Fruit fly (Drosophila melanogaster) whole organism, pupa: ENCODE measurements around the gene CG12003.

Experiments used
- CG13204 ChIP-seq: fragments of 200-800 bp; sonication (Bioruptor generic); optimal IDR thresholded peaks from 2 replicates; lab custom pipeline; 2018; ENCODE audit warnings: missing biosample characterization, mild to moderate bottlenecking, missing genetic modification characterization, moderate library complexity
- CG34367 ChIP-seq: fragments of 200-800 bp; sonication (Bioruptor generic); optimal IDR thresholded peaks from 2 replicates; lab custom pipeline; 2018; ENCODE audit warnings: missing biosample characterization, mild to moderate bottlenecking, missing genetic modification characterization
- CG4496 ChIP-seq: fragments of 200-800 bp; sonication (Bioruptor generic); IDR thresholded peaks from 3 replicates; pipeline ENCODE4 v1.3.6; 2022; ENCODE audit warnings: missing biosample characterization, missing genetic modification characterization
- CG9948 ChIP-seq: fragments of 200-800 bp; sonication (Bioruptor generic); optimal IDR thresholded peaks from 2 replicates; lab custom pipeline; 2018; ENCODE audit warnings: missing biosample characterization, mild to moderate bottlenecking, missing genetic modification characterization, moderate library complexity
- D1 ChIP-seq: fragments of 200-800 bp; sonication (Bioruptor generic); optimal IDR thresholded peaks from 2 replicates; lab custom pipeline; 2018; ENCODE audit warnings: missing biosample characterization, mild to moderate bottlenecking, missing genetic modification characterization, moderate library complexity
- EcR ChIP-seq: fragments of 200-800 bp; sonication (Bioruptor generic); optimal IDR thresholded peaks from 3 replicates; lab custom pipeline; 2019; ENCODE audit warnings: missing biosample characterization, missing genetic modification characterization, mild to moderate bottlenecking, moderate library complexity, missing genetic modification reagents
- Pif1A ChIP-seq: fragments of 200-800 bp; sonication (Bioruptor generic); optimal IDR thresholded peaks from 3 replicates; lab custom pipeline; 2016; ENCODE audit warnings: missing biosample characterization, missing genetic modification characterization
- Snoo ChIP-seq: fragments of 200-800 bp; sonication (Bioruptor generic); optimal IDR thresholded peaks from 3 replicates; lab custom pipeline; 2017; ENCODE audit warnings: missing biosample characterization, mild to moderate bottlenecking, missing genetic modification characterization, inconsistent platforms
- rn ChIP-seq: fragments of 200-800 bp; sonication (Bioruptor generic); IDR thresholded peaks from 2 replicates; pipeline ENCODE4 v1.3.6; 2022; ENCODE audit warnings: missing biosample characterization, missing genetic modification characterization

DNA sequence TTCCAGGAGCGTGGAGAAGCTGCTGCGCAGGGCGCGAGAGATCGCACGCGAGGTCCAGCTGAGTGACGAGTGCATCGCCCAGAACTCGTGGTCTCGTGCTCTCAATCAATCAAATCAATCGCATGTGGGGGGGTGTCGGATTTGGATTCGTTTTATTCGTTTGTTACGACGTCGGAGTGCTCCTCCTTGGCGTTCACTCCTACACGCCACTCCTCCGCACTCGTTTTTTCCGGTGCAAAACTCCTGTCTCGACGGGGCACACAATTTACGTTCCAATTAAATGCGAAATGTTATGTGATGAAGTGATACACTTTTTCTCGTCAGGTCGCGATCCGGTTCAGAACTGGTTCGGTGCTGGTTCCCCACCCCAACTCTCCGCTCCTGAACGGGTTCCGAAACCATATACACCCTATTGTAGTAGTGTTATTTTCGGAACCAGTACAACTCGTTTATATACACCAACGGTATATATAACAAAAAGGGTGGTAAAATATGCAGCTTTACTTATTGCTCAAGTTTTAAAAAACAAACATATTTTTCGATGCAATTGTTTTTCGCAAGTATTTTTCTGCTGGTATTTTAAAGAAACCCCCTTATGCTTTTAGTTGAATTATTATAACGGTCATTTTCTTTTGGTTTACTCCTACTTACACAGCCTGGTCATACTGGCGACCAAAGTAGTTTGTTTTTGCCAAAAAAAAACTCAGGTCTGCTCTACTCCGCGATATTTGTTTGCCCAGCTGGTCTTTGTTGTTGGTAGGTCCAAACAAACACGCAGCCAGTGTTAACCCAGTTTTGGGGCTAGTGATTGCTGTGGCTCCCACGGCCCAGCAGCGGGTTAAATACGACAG is 28.5 kb upstream of the CG12003 start, which contains the start of the genes CG12091 and pns:
- TF ChIP-seq D1 (tag; lab: Kevin White, UChicago) (no peak), EcR (GFP tag; lab: Kevin White, UChicago) (peak; percentile 57), CG9948 (tag; lab: Kevin White, UChicago) (peak; percentile 16), Snoo (tag; lab: Kevin White, UChicago) (peak; percentile 65), CG4496 (GFP tag; lab: Robert Waterston, UW) (peak; percentile 76), CG13204 (GFP tag; lab: Kevin White, UChicago) (no peak), CG34367 (tag; lab: Kevin White, UChicago) (peak; percentile 25), Pif1A (GFP tag; lab: Kevin White, UChicago) (no peak), rn (GFP tag; lab: Robert Waterston, UW) (no peak)
